Worm (Caenorhabditis elegans) whole organism, midembryonic: ENCODE results near the gene C25F9.2.

Source experiments
- T22C8.4 ChIP-seq: fragments of 200-800 bp; sonication (Bioruptor generic); IDR thresholded peaks from 2 replicates; pipeline ENCODE4 v1.3.6; 2022; ENCODE audit warnings: missing genetic modification characterization, missing compliant biosample characterization
- cog-1 ChIP-seq: sonication (generic microtip); optimal IDR thresholded peaks from 2 replicates; lab custom pipeline; 2016; ENCODE audit warnings: missing genetic modification characterization, missing compliant biosample characterization
- flt-1 ChIP-seq: fragments of 200-800 bp; sonication (Bioruptor generic); IDR thresholded peaks from 2 replicates; pipeline ENCODE4 v1.3.6; 2022; ENCODE audit warnings: missing genetic modification characterization, missing compliant biosample characterization
- klf-2 ChIP-seq: fragments of 200-800 bp; sonication (Bioruptor generic); conservative IDR thresholded peaks from 2 replicates; pipeline ENCODE4 v1.3.6; 2022; ENCODE audit warnings: missing genetic modification reagents, missing genetic modification characterization, missing compliant biosample characterization
- med-1 ChIP-seq: sonication (generic microtip); optimal IDR thresholded peaks from 2 replicates; lab custom pipeline; 2017; ENCODE audit warnings: missing genetic modification characterization, mild to moderate bottlenecking, missing compliant biosample characterization, antibody characterized with exemption, missing genetic modification reagents; ENCODE audit not compliant: insufficient read depth
- ref-1 ChIP-seq: fragments of 200-800 bp; sonication (Bioruptor generic); conservative IDR thresholded peaks from 2 replicates; pipeline ENCODE4 v1.3.6; 2022; ENCODE audit warnings: missing genetic modification reagents, missing genetic modification characterization, missing compliant biosample characterization
- tab-1 ChIP-seq: fragments of 200-800 bp; sonication (Bioruptor generic); IDR thresholded peaks from 2 replicates; pipeline ENCODE4 v1.3.6; 2022; ENCODE audit warnings: missing genetic modification characterization, missing compliant biosample characterization
- ztf-23 ChIP-seq: fragments of 200-800 bp; sonication (Bioruptor generic); IDR thresholded peaks from 2 replicates; pipeline ENCODE4 v1.3.6; 2022; ENCODE audit warnings: missing genetic modification reagents, missing genetic modification characterization, missing compliant biosample characterization
- ztf-29 ChIP-seq: fragments of 200-800 bp; sonication (Bioruptor generic); IDR thresholded peaks from 2 replicates; pipeline ENCODE4 v1.3.6; 2022; ENCODE audit warnings: missing genetic modification reagents, missing genetic modification characterization, missing compliant biosample characterization

Gene C25F9.2

DNA sequence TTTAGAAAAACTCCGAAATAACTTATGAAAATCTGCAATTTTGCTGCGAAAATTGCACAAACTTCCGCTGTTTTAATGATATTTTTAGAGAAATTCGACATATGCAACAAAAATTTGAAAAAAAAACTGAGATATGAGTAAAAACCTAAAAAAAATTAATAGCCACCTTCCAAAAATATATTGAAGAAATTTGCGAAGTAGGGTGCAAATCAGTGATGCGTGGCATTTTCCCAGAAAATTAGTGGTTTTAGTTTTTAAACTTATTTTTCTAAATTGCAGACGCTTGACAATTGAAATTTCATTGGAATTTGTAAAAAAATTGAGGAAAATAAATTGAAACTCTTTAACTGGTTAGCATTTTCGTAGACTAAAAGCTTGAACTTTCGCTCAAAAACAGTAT lies 22.4 kb upstream of the C25F9.2 start, which contains the start of gene C25F9.13:
TSS of gene C25F9.13 (minus strand) at position 101 of the 400 bp plus-strand sequence.
- TF ChIP-seq ref-1 (GFP tag; lab: Robert Waterston, UW) (no peak), cog-1 (tag; lab: Kevin White, UChicago) (no peak), ztf-23 (no peak), med-1 (GFP tag; lab: Kevin White, UChicago) (no peak), T22C8.4 (GFP tag; lab: Robert Waterston, UW) (no peak)

DNA sequence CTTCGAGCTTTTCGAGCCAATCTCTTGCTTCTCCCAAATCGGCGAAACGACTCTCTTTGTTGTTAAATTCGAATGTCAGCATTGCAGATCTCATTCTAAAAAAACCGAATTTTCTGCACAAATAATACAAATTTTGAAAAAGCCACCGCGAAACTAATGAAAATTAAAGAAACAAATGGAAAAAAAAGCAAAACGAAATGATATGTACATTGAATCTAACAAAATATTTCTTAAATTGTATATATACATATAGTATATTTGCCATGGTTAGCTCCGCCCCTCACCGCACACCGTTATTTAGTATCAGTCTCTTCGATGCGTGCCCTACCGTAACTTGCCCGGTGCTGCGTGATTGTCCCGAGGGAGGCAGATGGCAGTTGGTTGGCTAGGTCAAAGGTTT lies 20.7 kb upstream of the C25F9.2 start, which contains the start of gene srw-86:
TSS of gene srw-86 (minus strand) at position 101 of the 400 bp plus-strand sequence.
- TF ChIP-seq T22C8.4 (GFP tag; lab: Robert Waterston, UW) (no peak), med-1 (GFP tag; lab: Kevin White, UChicago) (no peak), ref-1 (GFP tag; lab: Robert Waterston, UW) (no peak), cog-1 (tag; lab: Kevin White, UChicago) (no peak), tab-1 (no peak), ztf-29 (GFP tag; lab: Robert Waterston, UW) (no peak), ztf-23 (no peak), flt-1 (GFP tag; lab: Robert Waterston, UW) (no peak), klf-2 (GFP tag; lab: Robert Waterston, UW) (no peak)

DNA sequence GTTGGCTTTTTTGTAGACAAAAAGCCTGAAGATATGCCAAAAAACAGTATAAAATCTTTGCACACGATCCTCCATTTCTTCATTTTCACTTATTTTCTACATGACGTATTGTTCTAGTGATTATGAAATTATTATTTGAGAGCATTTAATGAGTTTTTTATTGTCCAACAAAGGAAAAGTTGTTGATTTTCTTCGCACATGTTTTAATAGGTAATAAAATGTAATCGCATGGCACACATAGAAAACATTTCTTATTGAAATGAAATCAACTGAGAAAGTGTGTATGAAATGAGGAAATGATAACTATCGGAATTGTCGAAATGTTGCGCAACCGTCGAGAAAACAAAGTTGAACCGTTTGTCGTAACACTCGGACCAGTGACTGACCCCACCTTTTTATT lies 19.8 kb upstream of the C25F9.2 start:
- TF ChIP-seq cog-1 (tag; lab: Kevin White, UChicago), result no peak
- no peak for TF ChIP-seq flt-1 (GFP tag; lab: Robert Waterston, UW)
- TF ChIP-seq ztf-29 (GFP tag; lab: Robert Waterston, UW), result no peak
- TF ChIP-seq ztf-23, result no peak
- no peak for TF ChIP-seq tab-1
- TF ChIP-seq T22C8.4 (GFP tag; lab: Robert Waterston, UW), result no peak
- TF ChIP-seq med-1 (GFP tag; lab: Kevin White, UChicago), result no peak
- TF ChIP-seq klf-2 (GFP tag; lab: Robert Waterston, UW), result no peak
- TF ChIP-seq ref-1 (GFP tag; lab: Robert Waterston, UW), result no peak

DNA sequence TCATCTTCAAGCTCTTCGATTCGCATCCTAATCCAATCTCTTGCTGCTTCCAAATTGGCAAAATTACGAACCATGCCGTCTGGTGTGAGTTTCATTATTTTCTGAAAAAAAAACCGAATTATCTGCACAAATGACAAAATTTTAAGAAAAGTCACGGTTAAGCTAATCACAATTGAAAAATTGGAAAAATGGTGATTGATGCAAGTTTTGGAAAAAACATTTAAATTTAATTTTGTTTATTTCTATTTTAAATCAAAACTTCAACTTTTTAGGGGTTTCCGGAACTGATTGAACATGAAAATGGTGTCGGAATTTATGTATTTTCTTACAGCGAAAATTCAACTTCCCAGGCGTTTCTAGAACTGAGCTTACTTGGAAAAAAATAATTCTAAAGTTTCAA lies 18.4 kb upstream of the C25F9.2 start, which contains the start of gene C25F9.12:
TSS of gene C25F9.12 (minus strand) at position 101 of the 400 bp plus-strand sequence.
- TF ChIP-seq T22C8.4 (GFP tag; lab: Robert Waterston, UW), result no peak
- TF ChIP-seq ztf-23, result no peak
- no peak for TF ChIP-seq klf-2 (GFP tag; lab: Robert Waterston, UW)
- no peak for TF ChIP-seq ztf-29 (GFP tag; lab: Robert Waterston, UW)
- TF ChIP-seq ref-1 (GFP tag; lab: Robert Waterston, UW), result no peak
- no peak for TF ChIP-seq flt-1 (GFP tag; lab: Robert Waterston, UW)
- TF ChIP-seq tab-1, result no peak

DNA sequence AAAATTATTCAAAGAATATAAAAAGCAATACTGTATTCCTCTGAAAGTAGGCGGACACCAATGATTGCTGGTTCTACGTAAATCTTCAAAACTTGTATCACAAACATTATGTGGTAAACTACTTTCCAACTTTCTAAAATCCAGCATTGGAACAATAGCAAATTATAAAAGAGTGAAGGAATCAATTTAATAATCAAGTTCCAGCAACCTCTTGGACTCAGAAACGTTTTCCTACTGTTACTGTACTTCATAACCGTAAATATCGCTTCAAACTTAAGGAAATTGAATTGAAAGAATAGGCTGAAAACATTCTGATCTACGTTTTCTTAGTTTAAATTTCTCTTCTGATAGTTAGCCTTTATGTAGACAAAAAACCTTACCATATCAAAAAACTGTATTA lies 17.7 kb upstream of the C25F9.2 start:
- TF ChIP-seq ref-1 (GFP tag; lab: Robert Waterston, UW), result no peak
- no peak for TF ChIP-seq klf-2 (GFP tag; lab: Robert Waterston, UW)
- TF ChIP-seq ztf-23, result no peak
- TF ChIP-seq tab-1, result no peak
- no peak for TF ChIP-seq ztf-29 (GFP tag; lab: Robert Waterston, UW)
- TF ChIP-seq cog-1 (tag; lab: Kevin White, UChicago), result no peak
- TF ChIP-seq med-1 (GFP tag; lab: Kevin White, UChicago), result no peak
- TF ChIP-seq flt-1 (GFP tag; lab: Robert Waterston, UW), result no peak
- TF ChIP-seq T22C8.4 (GFP tag; lab: Robert Waterston, UW), result no peak

DNA sequence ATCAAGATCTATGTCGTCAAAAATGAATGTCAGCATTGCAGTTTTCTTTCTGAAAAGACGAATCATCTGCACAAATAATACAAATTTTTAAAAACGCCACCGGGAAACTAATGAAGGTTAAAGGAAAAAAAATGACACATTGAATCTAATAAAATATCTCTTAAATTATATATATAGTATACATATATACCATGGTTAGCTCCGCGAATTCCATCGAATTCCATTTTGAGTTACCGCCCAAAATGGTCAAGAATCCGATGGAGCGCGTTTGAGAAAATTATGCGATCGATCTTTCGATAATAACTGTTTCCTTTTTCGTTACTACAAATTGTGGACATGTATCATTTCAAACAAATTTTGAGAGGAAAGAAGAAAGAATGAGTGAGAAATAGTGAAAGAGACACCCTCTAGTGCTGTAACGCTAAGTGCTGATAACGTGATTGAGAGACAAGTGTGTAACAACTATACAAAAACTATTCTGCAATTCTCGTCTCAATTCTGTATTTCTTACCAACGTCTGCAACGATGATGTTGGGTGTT lies 15.9 kb upstream of the C25F9.2 start, which contains the start of the genes C25F9.6 and C25F9.10:
TSS of gene C25F9.6 (minus strand) at position 51 of the 540 bp plus-strand sequence.
TSS of gene C25F9.10 (plus strand) at position 454 of the 540 bp plus-strand sequence.
- no peak for TF ChIP-seq cog-1 (tag; lab: Kevin White, UChicago)
- no peak for TF ChIP-seq med-1 (GFP tag; lab: Kevin White, UChicago)
- no peak for TF ChIP-seq T22C8.4 (GFP tag; lab: Robert Waterston, UW)
- TF ChIP-seq ztf-29 (GFP tag; lab: Robert Waterston, UW), result no peak
- no peak for TF ChIP-seq klf-2 (GFP tag; lab: Robert Waterston, UW)
- no peak for TF ChIP-seq flt-1 (GFP tag; lab: Robert Waterston, UW)
- no peak for TF ChIP-seq ref-1 (GFP tag; lab: Robert Waterston, UW)
- TF ChIP-seq tab-1, result no peak
- no peak for TF ChIP-seq ztf-23

DNA sequence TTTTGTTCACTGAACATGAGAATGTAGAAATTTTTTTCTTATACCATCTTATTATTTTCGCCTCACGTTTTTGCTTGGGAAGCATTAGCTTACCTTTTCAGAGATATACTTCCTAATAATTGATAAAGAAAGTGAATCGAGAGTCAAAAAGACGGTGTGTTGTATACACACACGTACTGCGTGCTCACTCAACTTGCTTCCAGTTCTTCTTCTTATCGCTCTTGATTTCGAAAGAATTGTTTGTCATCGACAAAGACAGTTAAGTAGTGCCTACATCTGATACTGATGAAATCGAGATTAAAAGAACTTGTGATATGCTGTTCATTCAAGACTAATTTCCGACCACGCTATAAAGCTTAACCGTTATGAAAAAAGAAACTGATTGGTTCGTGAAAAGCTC lies 10.6 kb upstream of the C25F9.2 start, which contains the start of gene C25F9.5:
TSS of gene C25F9.5 (minus strand) at position 195 of the 400 bp plus-strand sequence.
- TF ChIP-seq klf-2 (GFP tag; lab: Robert Waterston, UW) (no peak), ref-1 (GFP tag; lab: Robert Waterston, UW) (no peak), ztf-23 (no peak), ztf-29 (GFP tag; lab: Robert Waterston, UW) (no peak), cog-1 (tag; lab: Kevin White, UChicago) (no peak), tab-1 (no peak), med-1 (GFP tag; lab: Kevin White, UChicago) (no peak), T22C8.4 (GFP tag; lab: Robert Waterston, UW) (no peak)

DNA sequence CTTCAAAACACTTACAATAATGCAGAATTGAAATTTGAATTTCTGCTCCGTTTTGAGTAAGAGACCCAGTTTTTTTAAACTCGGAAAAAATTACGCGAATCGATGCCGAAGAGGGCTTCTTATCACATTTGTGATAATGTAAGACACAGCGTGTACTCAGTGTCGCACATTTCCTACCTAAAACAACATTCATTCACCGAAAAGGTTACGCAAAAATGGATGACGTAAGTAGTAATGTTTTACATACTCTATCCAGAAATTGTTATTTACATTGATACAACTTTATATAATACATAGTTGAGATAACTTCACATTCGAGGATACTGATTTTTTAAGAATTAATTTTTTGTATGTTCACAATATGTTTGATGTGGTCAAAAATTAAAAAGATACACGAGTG lies 4.8 kb upstream of the C25F9.2 start, which contains the start of the genes C25F9.4 and C25F9.9:
TSS of gene C25F9.4 (minus strand) at position 101 of the 400 bp plus-strand sequence.
TSS of gene C25F9.9 (plus strand) at position 137 of the 400 bp plus-strand sequence.
- TF ChIP-seq tab-1 (no peak), klf-2 (GFP tag; lab: Robert Waterston, UW) (no peak), ztf-23 (no peak), med-1 (GFP tag; lab: Kevin White, UChicago) (no peak), ztf-29 (GFP tag; lab: Robert Waterston, UW) (no peak), cog-1 (tag; lab: Kevin White, UChicago) (no peak), ref-1 (GFP tag; lab: Robert Waterston, UW) (no peak), flt-1 (GFP tag; lab: Robert Waterston, UW) (no peak), T22C8.4 (GFP tag; lab: Robert Waterston, UW) (no peak)

DNA sequence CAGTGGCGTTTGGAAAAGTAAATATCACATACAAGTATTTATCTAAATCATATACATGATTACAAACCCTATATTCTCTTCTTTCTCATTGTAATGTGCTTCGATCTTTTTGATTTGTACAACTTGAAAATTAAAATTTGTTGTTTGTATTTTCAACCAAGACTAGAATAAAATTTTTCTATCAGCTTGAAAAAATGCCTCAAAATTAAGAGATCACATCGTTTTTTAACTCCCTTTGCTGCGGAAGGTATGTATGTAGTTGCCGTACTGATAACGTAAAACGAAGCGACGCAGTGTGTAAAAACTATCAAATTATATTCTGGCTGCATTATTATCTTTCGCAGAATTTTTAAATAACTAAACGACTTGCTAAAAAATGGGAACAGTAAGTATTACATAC lies 3.4 kb upstream of the C25F9.2 start, which contains the start of gene C25F9.15:
TSS of gene C25F9.15 (plus strand) at position 301 of the 400 bp plus-strand sequence.
- TF ChIP-seq cog-1 (tag; lab: Kevin White, UChicago) (no peak), ref-1 (GFP tag; lab: Robert Waterston, UW) (no peak), med-1 (GFP tag; lab: Kevin White, UChicago) (no peak), ztf-29 (GFP tag; lab: Robert Waterston, UW) (no peak), ztf-23 (no peak), T22C8.4 (GFP tag; lab: Robert Waterston, UW) (no peak), klf-2 (GFP tag; lab: Robert Waterston, UW) (no peak), tab-1 (no peak), flt-1 (GFP tag; lab: Robert Waterston, UW) (no peak)
